Worm (Caenorhabditis elegans): ENCODE results near the gene ZC196.3.

ZC196.3 gene

ce11 chrV:8769154-8769553 lies 32.7 kb downstream of the ZC196.3 start (continued):
- TF ChIP-seq cebp-1 (GFP tag; IDR thresholded peaks at IDR 0.05): no peak
- peak; percentile 72 for TF ChIP-seq cebp-1 (tag; optimal IDR thresholded peaks at IDR 0.05)
- no peak for TF ChIP-seq snpc-4 (GFP tag; optimal IDR thresholded peaks at IDR 0.05)
- TF ChIP-seq snpc-4 (tag; optimal IDR thresholded peaks at IDR 0.05): no peak
- no peak for TF ChIP-seq ekl-4 (GFP tag; IDR thresholded peaks at IDR 0.05)
- TF ChIP-seq Y67H2A.10 (GFP tag; conservative IDR thresholded peaks at IDR 0.05): no peak
- TF ChIP-seq Y79H2A.3 (GFP tag; conservative IDR thresholded peaks at IDR 0.05): no peak
- TF ChIP-seq rpc-1 (optimal IDR thresholded peaks at IDR 0.05): no peak
- no peak for TF ChIP-seq rpc-1 (tag; optimal IDR thresholded peaks at IDR 0.05)
- no peak for TF ChIP-seq die-1 (tag; optimal IDR thresholded peaks at IDR 0.05)
- no peak for TF ChIP-seq dox-1 (GFP tag; IDR thresholded peaks at IDR 0.05)
- no peak for TF ChIP-seq somi-1 (GFP tag; optimal IDR thresholded peaks at IDR 0.05)
- no peak for TF ChIP-seq nfya-2 (GFP tag; IDR thresholded peaks at IDR 0.05)
- TF ChIP-seq bed-1 (GFP tag; IDR thresholded peaks at IDR 0.05): no peak
- no peak for TF ChIP-seq nfya-1 (tag; optimal IDR thresholded peaks at IDR 0.05; ENCODE audit: borderline replicate concordance, insufficient read depth)
- TF ChIP-seq gei-17 (GFP tag; optimal IDR thresholded peaks at IDR 0.05): no peak
- TF ChIP-seq aptf-2 (GFP tag; conservative IDR thresholded peaks at IDR 0.05): no peak
- TF ChIP-seq akir-1 (GFP tag; optimal IDR thresholded peaks at IDR 0.05): no peak
- no peak for TF ChIP-seq rcor-1 (GFP tag; IDR thresholded peaks at IDR 0.05)
- TF ChIP-seq pbrm-1 (GFP tag; IDR thresholded peaks at IDR 0.05): no peak
- no peak for TF ChIP-seq egl-44 (GFP tag; IDR thresholded peaks at IDR 0.05)
- TF ChIP-seq B0019.2 (GFP tag; conservative IDR thresholded peaks at IDR 0.05): no peak
- no peak for TF ChIP-seq lag-1 (GFP tag; IDR thresholded peaks at IDR 0.05)
- no peak for TF ChIP-seq F37B4.10 (GFP tag; IDR thresholded peaks at IDR 0.05)
- TF ChIP-seq him-1 (tag; optimal IDR thresholded peaks at IDR 0.05): no peak
- peak; percentile 1 for TF ChIP-seq tbp1 (GFP tag; optimal IDR thresholded peaks at IDR 0.05)
- TF ChIP-seq madf-8 (GFP tag; conservative IDR thresholded peaks at IDR 0.05): no peak
- TF ChIP-seq cebp-2 (GFP tag; IDR thresholded peaks at IDR 0.05): no peak
- TF ChIP-seq lsy-27 (tag; optimal IDR thresholded peaks at IDR 0.05; ENCODE audit: borderline replicate concordance, insufficient read depth): no peak
- no peak for TF ChIP-seq repo-1 (tag; optimal IDR thresholded peaks at IDR 0.05)
- TF ChIP-seq ztf-28 (GFP tag; IDR thresholded peaks at IDR 0.05): no peak
- TF ChIP-seq madf-3 (GFP tag; IDR thresholded peaks at IDR 0.05): no peak
- peak; percentile 72 for TF ChIP-seq nhr-80 (tag; optimal IDR thresholded peaks at IDR 0.05)
- TF ChIP-seq madf-10 (tag; optimal IDR thresholded peaks at IDR 0.05): no peak
- TF ChIP-seq sptf-2 (GFP tag; optimal IDR thresholded peaks at IDR 0.05): no peak
- TF ChIP-seq lin-54 (GFP tag; optimal IDR thresholded peaks at IDR 0.05): no peak
- TF ChIP-seq egrh-3 (GFP tag; IDR thresholded peaks at IDR 0.05): no peak

- TF ChIP-seq hsf-1 (GFP tag; IDR thresholded peaks at IDR 0.05) (no peak), pha-4 (tag; optimal IDR thresholded peaks at IDR 0.05) (no peak), F49E8.2 (tag; optimal IDR thresholded peaks at IDR 0.05; ENCODE audit: insufficient read depth) (no peak), F57A8.1 (GFP tag; optimal IDR thresholded peaks at IDR 0.05) (no peak), F37B4.10 (GFP tag; IDR thresholded peaks at IDR 0.05) (no peak), dox-1 (GFP tag; IDR thresholded peaks at IDR 0.05) (no peak), ceh-40 (GFP tag; IDR thresholded peaks at IDR 0.05) (no peak), sptf-2 (GFP tag; optimal IDR thresholded peaks at IDR 0.05) (no peak), lsl-1 (GFP tag; optimal IDR thresholded peaks at IDR 0.05) (no peak), nhr-120 (GFP tag; IDR thresholded peaks at IDR 0.05) (no peak), D2030.7 (GFP tag; IDR thresholded peaks at IDR 0.05) (no peak)
These were observed 35.1 kb downstream of the ZC196.3 start, which contains the start of gene srx-115 for ce11 chrV:8771599-8771998. Gene srx-115, plus strand, starts transcription at chrV:8771899.
